Fruit fly (Drosophila melanogaster): ENCODE measurements around the gene Kap-alpha3.
A peak's percentile ranks its signal among the peaks of the same experiment; 100 is the strongest.

Gene Kap-alpha3

dm6 chr3R:9577382-9578137, at the start of gene Kap-alpha3, which contains the start of gene Son (continued):
- TF ChIP-seq Hr3 (GFP tag; optimal IDR thresholded peaks at IDR 0.05) (peak; percentile 90), Lhr (GFP tag; optimal IDR thresholded peaks at IDR 0.05) (peak; percentile 93), pfk (GFP tag; optimal IDR thresholded peaks at IDR 0.05) (peak; percentile 84), CG9609 (GFP tag; optimal IDR thresholded peaks at IDR 0.05) (peak; percentile 94), Ets97D (GFP tag; optimal IDR thresholded peaks at IDR 0.05) (peak; percentile 99), stc (GFP tag; IDR thresholded peaks at IDR 0.05) (peak; percentile 83), CG3847 (GFP tag; IDR thresholded peaks at IDR 0.05) (peak; percentile 93), CG18599 (GFP tag; optimal IDR thresholded peaks at IDR 0.05) (peak; percentile 94), CG2889 (GFP tag; IDR thresholded peaks at IDR 0.05) (peak; percentile 82), zen2 (GFP tag; IDR thresholded peaks at IDR 0.05; ENCODE audit: partially characterized antibody) (peak; percentile 75; the same call in 1 of the 3 replicates), ems (GFP tag; optimal IDR thresholded peaks at IDR 0.05) (peak; percentile 93), mirr (GFP tag; optimal IDR thresholded peaks at IDR 0.05) (peak; percentile 96), sima (GFP tag; optimal IDR thresholded peaks at IDR 0.05) (peak; percentile 62), CG10654 (GFP tag; optimal IDR thresholded peaks at IDR 0.05) (peak; percentile 90), Poxn (GFP tag; IDR thresholded peaks at IDR 0.05) (peak; percentile 69), Opbp (GFP tag; IDR thresholded peaks at IDR 0.05; ENCODE audit: partially characterized antibody) (peak; percentile 99), CG11398 (GFP tag; optimal IDR thresholded peaks at IDR 0.05) (peak; percentile 87), CG1602 (GFP tag; optimal IDR thresholded peaks at IDR 0.05) (peak; percentile 86), HmgD (GFP tag; optimal IDR thresholded peaks at IDR 0.05) (peak; percentile 84), CG16779 (GFP tag; IDR thresholded peaks at IDR 0.05) (peak; percentile 79; the same call in 1 of the 2 replicates), Sry-δ (GFP tag; optimal IDR thresholded peaks at IDR 0.05) (peak; percentile 98), CG15696 (tag; optimal IDR thresholded peaks at IDR 0.05) (peak; percentile 85), Mad (GFP tag; optimal IDR thresholded peaks at IDR 0.05) (peak; percentile 96), mld (GFP tag; IDR thresholded peaks at IDR 0.05; ENCODE audit: partially characterized antibody) (peak; percentile 57; the same call in 1 of the 3 replicates), jumu (GFP tag; optimal IDR thresholded peaks at IDR 0.05) (peak; percentile 89), ci (GFP tag; IDR thresholded peaks at IDR 0.05) (peak; percentile 95), CG10147 (GFP tag; optimal IDR thresholded peaks at IDR 0.05) (peak; percentile 90), CG6254 (GFP tag; optimal IDR thresholded peaks at IDR 0.05) (peak; percentile 73), CG16815 (GFP tag; optimal IDR thresholded peaks at IDR 0.05) (peak; percentile 87), CG15269 (tag; optimal IDR thresholded peaks at IDR 0.05) (peak; percentile 89), CG2116 (GFP tag; optimal IDR thresholded peaks at IDR 0.05) (peak; percentile 99), pho (GFP tag; optimal IDR thresholded peaks at IDR 0.05) (peak; percentile 96), wek (GFP tag; optimal IDR thresholded peaks at IDR 0.05) (peak; percentile 90), CG9876 (GFP tag; optimal IDR thresholded peaks at IDR 0.05) (peak; percentile 95), al (GFP tag; IDR thresholded peaks at IDR 0.05) (peak; percentile 88), Med (GFP tag) (peak; percentile 99), Hsf (GFP tag; optimal IDR thresholded peaks at IDR 0.05) (peak; percentile 95), CG10267 (tag; optimal IDR thresholded peaks at IDR 0.05) (peak; percentile 91), ERR (GFP tag; optimal IDR thresholded peaks at IDR 0.05) (peak; percentile 85), CG7928 (GFP tag; optimal IDR thresholded peaks at IDR 0.05) (peak; percentile 72), pzg (GFP tag; optimal IDR thresholded peaks at IDR 0.05) (peak; percentile 86), hth (optimal IDR thresholded peaks at IDR 0.05) (no peak), CG10209 (GFP tag; optimal IDR thresholded peaks at IDR 0.05) (peak; percentile 93), D (optimal IDR thresholded peaks at IDR 0.05) (no peak), D (GFP tag; optimal IDR thresholded peaks at IDR 0.05) (peak; percentile 89), da (GFP tag; optimal IDR thresholded peaks at IDR 0.05) (peak; percentile 83), knrl (GFP tag; IDR thresholded peaks at IDR 0.05; ENCODE audit: partially characterized antibody) (peak; percentile 91), TFAM (GFP tag; optimal IDR thresholded peaks at IDR 0.05) (peak; percentile 63), inv (GFP tag; IDR thresholded peaks at IDR 0.05; ENCODE audit: partially characterized antibody) (peak; percentile 87)

Measured in whole organism, embryonic.